Fruit fly (Drosophila melanogaster): ENCODE data around the gene lectin-22C.

The lectin-22C gene

DNA sequence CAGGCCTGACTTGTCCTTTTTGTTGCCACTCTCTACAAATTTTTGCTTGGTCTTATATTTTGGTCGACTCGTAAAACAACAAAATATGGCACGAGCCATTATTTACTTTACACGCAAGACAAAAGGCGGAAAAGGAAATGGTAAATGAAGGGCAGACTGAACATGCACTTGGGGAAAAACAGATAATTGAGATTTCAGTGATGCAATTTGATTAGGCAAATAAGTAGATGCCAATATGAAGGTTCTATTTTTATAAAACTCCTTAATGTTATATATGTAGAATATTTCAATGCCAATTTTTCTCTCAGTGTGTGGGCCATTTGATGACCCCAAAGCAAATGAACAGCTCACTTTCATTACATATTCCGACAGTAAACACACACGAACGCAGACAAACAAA, 21.9 kb downstream of the lectin-22C start:
- no peak for TF ChIP-seq CTCF (optimal IDR thresholded peaks at IDR 0.05)
- TF ChIP-seq CG8478 (optimal IDR thresholded peaks at IDR 0.05), result no peak

DNA sequence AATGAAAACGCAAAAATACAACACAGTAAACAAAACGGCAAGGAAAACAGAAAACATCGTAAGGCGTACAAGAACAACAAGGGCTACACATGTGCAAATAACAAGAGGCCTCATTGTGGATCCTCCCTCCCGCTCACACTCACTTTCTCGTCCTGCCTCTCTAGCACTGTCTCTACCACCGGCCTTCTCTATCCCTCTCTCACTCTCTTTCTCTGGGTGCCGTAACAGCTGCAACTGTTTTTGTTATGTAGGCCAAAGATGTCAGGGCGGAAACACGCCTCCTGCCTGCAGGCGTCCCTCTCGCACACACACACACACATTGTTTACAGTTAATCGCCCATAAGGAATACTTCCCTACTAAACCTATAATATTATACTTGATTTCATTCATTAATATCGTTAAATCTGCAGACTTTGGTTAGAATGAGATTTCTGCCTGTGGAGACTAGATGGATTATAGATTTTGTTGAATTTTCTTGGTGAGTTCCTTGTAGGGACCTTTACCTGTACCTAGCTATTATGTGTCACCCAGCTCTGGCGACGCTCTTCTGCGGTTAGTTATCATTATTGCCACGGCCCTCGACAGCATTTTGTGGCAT, 23.1 kb downstream of the lectin-22C start:
- TF ChIP-seq CG8478 (optimal IDR thresholded peaks at IDR 0.05), result no peak
- no peak for TF ChIP-seq CTCF (optimal IDR thresholded peaks at IDR 0.05)

DNA sequence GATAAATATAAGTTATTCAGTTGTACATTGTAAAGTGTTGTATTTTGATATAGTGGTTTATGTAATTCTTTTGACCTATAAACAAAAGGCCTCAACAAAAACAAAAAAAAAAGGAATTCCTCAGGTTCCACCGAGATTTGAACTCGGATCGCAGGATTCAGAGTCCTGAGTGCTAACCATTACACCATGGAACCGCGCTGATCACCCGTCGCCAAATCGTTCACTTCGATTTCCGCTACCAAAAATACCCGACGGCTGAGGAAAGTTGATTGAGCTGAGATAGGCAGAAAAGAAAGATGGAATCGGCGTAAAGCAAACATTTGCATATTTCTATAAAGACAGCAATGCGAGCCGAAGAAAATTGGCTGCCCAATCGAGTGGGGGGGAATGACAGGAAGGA, 24.0 kb downstream of the lectin-22C start:
- no peak for TF ChIP-seq CTCF (optimal IDR thresholded peaks at IDR 0.05)
- no peak for TF ChIP-seq CG8478 (optimal IDR thresholded peaks at IDR 0.05)

DNA sequence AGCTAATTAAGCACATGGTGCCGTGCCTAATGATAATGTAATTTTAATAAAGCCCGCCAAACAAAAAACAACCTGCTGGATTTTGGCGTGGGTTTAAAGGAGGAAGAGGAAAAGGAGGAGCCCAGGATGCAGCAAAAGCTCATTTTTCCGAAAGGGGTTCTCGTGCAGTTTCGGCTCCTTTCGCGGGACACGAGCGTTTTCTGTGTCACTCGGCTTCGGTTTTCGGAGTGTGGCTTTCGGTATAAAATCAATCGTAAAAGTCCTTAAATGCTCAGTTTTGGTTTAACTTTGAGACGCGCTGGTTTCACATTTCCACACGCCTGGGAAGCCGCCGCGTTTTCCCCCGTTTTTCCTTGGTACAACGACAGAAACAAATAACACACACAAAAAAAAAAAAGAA, 25.6 kb downstream of the lectin-22C start:
- no peak for TF ChIP-seq CG8478 (optimal IDR thresholded peaks at IDR 0.05)
- TF ChIP-seq CTCF (optimal IDR thresholded peaks at IDR 0.05), result no peak

DNA sequence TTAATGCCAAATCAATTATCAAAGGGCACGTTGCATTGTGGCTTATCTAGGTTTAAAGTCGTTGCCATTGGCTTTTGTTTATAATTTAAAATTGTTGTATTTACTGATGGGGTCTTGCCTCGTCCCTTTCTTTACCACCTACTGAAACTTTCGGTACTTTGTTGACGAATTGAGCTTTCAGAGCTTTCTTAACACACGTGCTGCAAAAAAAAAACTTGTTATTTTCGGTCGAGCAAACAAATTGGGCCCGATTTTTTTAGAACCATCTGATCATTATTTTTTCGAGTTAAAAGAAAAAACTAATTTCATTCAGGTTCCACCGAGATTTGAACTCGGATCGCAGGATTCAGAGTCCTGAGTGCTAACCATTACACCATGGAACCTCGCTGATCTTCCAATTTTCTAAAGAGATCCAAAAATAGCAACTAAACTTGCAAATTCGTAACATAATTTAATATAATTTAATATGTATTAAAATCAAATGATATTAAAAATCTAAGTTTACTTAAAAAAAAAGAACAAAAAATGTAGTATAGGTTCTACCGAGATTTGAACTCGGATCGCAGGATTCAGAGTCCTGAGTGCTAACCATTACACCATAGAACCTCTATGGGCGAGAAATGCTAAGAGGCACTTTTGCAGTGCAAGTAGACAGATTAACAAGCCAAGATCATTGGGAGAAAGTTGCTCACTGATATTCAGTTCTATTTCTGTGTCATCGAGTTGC, 26.6 kb downstream of the lectin-22C start:
- TF ChIP-seq CG8478 (optimal IDR thresholded peaks at IDR 0.05) (no peak), CTCF (optimal IDR thresholded peaks at IDR 0.05) (no peak)

DNA sequence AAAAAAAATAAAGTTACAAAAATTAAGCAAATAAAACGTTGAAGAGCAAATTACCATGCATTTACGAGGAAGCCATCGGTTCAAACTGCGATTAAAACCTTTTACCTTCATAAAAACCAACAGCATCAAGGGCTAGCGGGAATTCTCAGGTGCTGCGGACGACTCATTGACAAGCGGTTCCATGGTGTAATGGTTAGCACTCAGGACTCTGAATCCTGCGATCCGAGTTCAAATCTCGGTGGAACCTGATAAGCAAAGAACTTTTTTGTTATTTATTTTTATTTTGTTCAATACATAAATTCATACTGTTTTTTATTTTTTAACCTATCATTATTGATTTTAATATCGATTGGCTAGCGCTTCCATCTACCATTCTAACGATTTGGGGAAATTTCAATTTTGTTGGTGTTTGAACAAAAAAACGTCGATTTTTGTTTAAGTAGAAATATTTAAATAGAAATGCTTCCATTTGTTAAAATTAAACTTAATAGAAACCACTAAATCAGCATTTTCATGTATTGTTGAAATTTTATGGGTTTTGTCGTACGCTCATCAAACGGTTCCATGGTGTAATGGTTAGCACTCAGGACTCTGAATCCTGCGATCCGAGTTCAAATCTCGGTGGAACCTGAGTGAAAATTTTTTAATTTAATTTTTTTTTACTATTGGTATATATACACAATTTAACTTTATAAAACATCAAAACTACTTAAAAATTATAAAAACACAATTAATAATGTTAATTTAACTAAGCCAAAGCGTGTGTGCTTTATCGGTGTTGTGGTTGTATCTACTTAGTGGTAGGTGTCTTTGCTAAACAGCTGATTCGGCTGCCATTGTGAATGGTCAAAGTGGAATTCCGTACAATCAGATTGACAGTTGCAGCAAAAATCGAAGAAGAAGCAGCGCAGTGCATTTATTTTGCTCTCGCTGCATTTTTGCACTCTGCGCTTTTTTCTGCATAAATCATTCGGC, 27.8 kb downstream of the lectin-22C start, which contains the start of gene CG4238:
TSS of gene CG4238 (plus strand) at position 880 of the 975 bp plus-strand sequence.
- TF ChIP-seq CTCF (optimal IDR thresholded peaks at IDR 0.05) (peak; percentile 1 to 30), CG8478 (optimal IDR thresholded peaks at IDR 0.05) (no peak)

DNA sequence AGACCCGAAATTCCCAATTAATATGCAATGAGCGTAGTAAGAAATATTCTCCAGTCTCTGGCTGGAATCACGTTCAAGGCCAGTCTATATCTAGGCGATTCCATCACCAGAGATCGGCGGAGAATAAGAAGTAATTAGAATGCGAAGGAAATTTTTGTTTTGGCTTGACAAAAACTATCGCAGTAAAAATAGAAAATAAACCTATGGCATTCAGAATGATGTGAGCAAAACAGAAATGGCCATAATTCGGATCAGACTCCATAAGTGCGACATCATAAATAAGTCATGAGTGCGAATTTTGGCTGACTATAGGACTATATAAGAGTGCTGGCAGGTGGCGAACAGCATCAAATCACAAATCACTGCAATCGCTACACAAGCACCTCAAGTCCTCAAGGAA, 29.0 kb downstream of the lectin-22C start, which contains the start of gene Nplp4:
TSS of gene Nplp4 (plus strand) at position 301 of the 400 bp plus-strand sequence.
- TF ChIP-seq CG8478 (optimal IDR thresholded peaks at IDR 0.05) (no peak), CTCF (optimal IDR thresholded peaks at IDR 0.05) (no peak)

DNA sequence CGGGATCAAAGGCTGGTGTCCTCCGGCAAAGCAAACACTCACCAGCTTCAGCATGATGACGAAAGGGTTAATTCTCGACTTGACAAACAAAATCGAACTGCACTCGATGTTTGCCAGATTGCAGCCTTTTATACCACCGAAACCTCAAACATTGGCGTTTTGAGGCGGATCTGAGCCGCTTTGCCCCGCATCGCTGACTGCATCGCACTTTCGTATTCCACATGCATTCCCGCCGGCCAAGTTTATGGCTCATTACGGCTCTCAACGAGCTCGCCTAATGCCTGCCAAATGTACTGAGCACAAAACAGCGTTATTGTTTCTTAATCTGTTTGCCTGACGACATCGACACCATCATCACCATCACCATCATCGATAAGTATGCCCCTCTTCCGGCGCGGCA, 30.0 kb downstream of the lectin-22C start, which contains the start of gene CG15353:
TSS of gene CG15353 (minus strand) at position 101 of the 400 bp plus-strand sequence.
- no peak for TF ChIP-seq CTCF (optimal IDR thresholded peaks at IDR 0.05)
- no peak for TF ChIP-seq CG8478 (optimal IDR thresholded peaks at IDR 0.05)

DNA sequence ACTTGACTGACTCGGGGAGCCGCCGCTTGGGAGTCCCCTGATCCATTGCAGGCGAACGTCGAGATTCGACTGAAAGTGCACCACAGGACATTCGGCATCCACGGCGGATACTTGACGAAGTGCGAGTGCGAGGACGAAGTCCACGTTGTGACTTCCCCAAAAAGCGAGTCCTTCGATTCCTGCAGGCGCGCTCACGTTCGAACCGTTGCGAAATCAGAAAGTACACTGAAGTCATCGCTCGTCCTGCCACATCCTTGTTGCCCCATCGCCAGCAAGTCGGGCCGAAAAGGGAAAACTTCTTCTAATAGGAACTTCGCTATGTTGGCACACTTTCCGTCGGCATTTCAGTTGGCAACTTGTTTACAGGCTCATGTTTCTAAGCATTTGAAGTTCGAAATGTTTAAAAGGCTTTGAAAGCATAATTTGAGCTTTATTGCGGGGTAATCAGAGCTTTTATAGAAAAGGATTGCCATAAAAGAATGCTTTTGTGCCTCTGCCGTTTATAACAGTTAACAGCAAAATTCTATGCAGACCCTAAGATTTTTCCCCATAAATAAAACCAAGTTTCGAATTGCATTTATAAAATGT, 30.9 kb downstream of the lectin-22C start, which contains the start of gene CG33543:
TSS of gene CG33543 (minus strand) at position 232 of the 588 bp plus-strand sequence.
- TF ChIP-seq CTCF (optimal IDR thresholded peaks at IDR 0.05), result no peak
- TF ChIP-seq CG8478 (optimal IDR thresholded peaks at IDR 0.05), result no peak

DNA sequence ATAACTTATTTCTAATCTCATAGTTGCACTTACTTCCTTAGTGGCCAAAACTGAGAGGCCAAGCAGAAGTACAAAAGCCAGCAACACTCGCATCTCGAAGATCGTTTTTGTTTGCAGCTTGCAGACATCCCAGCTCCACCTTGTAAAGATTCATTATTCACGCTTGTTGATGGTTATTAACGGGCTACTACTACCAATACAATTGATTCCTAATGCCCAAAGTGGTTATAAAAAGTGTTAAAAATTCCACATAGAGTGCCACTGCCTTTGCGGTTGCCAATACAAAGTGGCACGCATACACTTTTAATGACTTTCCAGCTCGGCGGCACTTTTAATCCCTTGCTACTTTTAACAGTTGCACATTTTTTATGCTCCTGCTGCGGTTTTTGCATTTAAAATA, 45.0 kb downstream of the lectin-22C start, which contains the start of gene Obp22a:
TSS of gene Obp22a (minus strand) at position 101 of the 400 bp plus-strand sequence.
- no peak for TF ChIP-seq CG8478 (optimal IDR thresholded peaks at IDR 0.05)
- no peak for TF ChIP-seq CTCF (optimal IDR thresholded peaks at IDR 0.05)

DNA sequence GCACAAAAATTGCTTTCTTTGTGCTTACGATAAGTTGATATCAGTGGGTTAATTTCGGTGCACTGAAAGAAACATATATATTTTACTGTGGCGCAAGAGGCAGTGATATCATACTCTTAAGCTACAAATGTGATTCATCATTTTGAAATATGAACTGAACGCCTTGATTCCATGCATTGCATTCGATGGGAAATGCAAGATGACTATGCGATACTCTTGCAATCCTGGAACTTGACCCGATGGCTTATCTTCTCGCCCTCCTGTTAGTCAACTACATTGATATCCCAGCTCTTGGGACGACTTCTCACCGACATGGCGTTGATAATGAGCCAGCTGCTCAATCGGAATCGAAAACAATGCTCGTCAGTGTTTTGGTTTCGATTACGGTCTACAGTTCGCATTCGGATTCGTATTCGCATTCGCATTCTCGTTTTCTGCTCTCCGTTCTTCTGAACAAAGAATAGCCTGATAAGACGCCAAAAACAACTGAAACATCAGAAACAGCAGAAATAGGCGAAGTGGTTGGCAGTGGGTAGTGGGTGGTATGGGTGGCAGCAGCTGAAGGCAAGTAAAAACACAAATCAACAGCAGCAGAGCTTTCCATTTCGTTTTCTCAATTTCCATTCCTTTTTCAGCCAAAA, 47.7 kb downstream of the lectin-22C start:
- TF ChIP-seq CG8478 (optimal IDR thresholded peaks at IDR 0.05) (no peak), CTCF (optimal IDR thresholded peaks at IDR 0.05) (no peak)

DNA sequence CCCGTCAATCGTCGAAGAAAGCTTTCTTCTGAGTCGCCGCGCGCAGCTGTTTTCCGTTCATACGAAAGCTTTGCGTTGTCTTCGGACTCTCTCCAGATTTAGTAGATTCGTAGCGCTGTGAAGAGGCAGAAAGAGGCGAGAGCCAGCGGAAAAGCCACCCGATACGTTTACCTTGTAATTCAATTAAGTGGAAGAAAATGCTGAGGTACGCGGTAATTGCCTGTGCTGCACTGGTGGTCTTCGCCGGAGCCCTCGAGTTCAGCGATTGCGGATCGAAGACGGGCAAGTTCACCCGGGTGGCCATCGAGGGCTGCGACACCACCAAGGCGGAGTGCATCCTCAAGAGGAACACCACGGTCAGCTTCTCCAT, 48.9 kb downstream of the lectin-22C start, which contains the start of gene Npc2a:
TSS of gene Npc2a (plus strand) at position 99 of the 370 bp plus-strand sequence.
- no peak for TF ChIP-seq CG8478 (optimal IDR thresholded peaks at IDR 0.05)
- no peak for TF ChIP-seq CTCF (optimal IDR thresholded peaks at IDR 0.05)

DNA sequence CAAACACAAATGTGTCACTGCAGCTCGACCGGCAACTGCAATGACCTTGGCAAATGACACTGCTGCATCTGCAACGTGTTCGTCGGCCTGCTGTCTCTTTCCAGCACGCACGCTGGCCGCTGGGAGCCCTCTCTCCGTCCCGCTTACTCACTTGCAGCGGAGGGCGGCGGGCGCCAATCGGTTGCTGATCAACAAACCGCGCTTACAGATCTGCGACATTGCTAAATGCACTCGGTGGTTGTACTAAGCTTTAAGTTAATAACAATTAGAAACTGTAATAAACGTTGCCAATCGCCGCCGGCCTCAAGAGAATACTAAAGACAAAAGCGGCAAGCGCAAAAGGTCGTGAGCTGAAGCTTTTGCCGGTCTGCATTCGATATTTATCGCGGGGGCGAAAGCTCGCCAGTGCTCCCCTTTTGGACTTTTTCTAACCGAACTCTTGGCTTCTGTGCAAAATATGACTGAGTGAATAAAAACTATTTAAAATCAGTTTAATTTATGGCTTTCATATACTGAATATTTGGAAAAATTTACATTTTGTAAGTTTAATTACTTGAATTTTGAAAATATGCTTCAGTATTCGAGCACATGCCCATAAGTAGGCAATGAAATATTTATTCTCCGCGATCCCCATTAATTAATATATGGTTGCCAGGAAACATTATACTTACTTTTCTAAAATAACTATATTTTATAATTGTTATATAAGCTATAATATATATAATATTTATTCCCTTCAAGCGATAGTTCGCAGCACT, 49.5 kb downstream of the lectin-22C start, which contains the start of gene Got2:
TSS of gene Got2 (minus strand) at position 325 of the 758 bp plus-strand sequence.
- TF ChIP-seq CTCF (optimal IDR thresholded peaks at IDR 0.05) (no peak), CG8478 (optimal IDR thresholded peaks at IDR 0.05) (no peak)
